Worm (Caenorhabditis elegans) whole organism, L1 larva: ENCODE measurements around the gene acr-2.

Experiments
- ama-1 ChIP-seq: fragments of 150-350 bp; optimal IDR thresholded peaks from 2 replicates; lab custom pipeline; 2014
- irx-1 ChIP-seq: sonication (generic microtip); optimal IDR thresholded peaks from 2 replicates; lab custom pipeline; 2016; ENCODE audit warnings: missing genetic modification characterization, missing compliant biosample characterization
- lin-39 ChIP-seq: fragments of 150-350 bp; optimal IDR thresholded peaks from 2 replicates; lab custom pipeline; 2014; ENCODE audit warnings: missing biosample characterization, missing genetic modification reagents, missing genetic modification characterization
- mdl-1 ChIP-seq, 2 experiments: fragments of 150-350 bp; optimal IDR thresholded peaks; 2 replicates each; lab custom pipeline; 2014 to 2017; ENCODE audit warnings: missing biosample characterization in 2 of 2, missing genetic modification characterization in 2 of 2, inconsistent platforms in 1 of 2
- mep-1 ChIP-seq: fragments of 150-350 bp; optimal IDR thresholded peaks from 2 replicates; lab custom pipeline; 2014; ENCODE audit warnings: missing biosample characterization, missing genetic modification characterization
- nhr-47 ChIP-seq: sonication (generic microtip); optimal IDR thresholded peaks from 2 replicates; lab custom pipeline; 2016; ENCODE audit warnings: mild to moderate bottlenecking, missing genetic modification characterization, moderate library complexity, missing compliant biosample characterization
- tbx-2 ChIP-seq: sonication (generic microtip); optimal IDR thresholded peaks from 2 replicates; lab custom pipeline; 2016; ENCODE audit warnings: missing genetic modification characterization, missing compliant biosample characterization

ce11 chrX:6749124-6749822 is 46.9 kb downstream of the acr-2 start:
- peak; percentile 32 for TF ChIP-seq mep-1 (tag; lab: Kevin White, UChicago)
- peak in 1 of 2 experiments; percentile 57 for TF ChIP-seq mdl-1 (tag; optimal IDR thresholded peaks at IDR 0.05; lab: Kevin White, UChicago)
- no peak for TF ChIP-seq lin-39 (tag; lab: Kevin White, UChicago)
- peak; percentile 9 for TF ChIP-seq irx-1 (tag; lab: Kevin White, UChicago)
- TF ChIP-seq tbx-2 (tag; lab: Kevin White, UChicago), result peak; percentile 74
- peak; percentile 72 for TF ChIP-seq nhr-47
- no peak for TF ChIP-seq ama-1 (lab: Kevin White, UChicago)
